Worm (Caenorhabditis elegans) whole organism, L3 larva: ENCODE results near the gene nspe-5.

Experiments used
- R02D3.7 ChIP-seq: fragments of 150-350 bp; optimal IDR thresholded peaks from 2 replicates; lab custom pipeline; 2014; ENCODE audit warnings: missing biosample characterization, missing genetic modification characterization
- ZK546.5 ChIP-seq: sonication (generic microtip); optimal IDR thresholded peaks from 2 replicates; lab custom pipeline; 2017; ENCODE audit warnings: missing biosample characterization, missing genetic modification characterization
- aly-2 ChIP-seq: fragments of 150-350 bp; optimal IDR thresholded peaks from 2 replicates; lab custom pipeline; 2014; ENCODE audit warnings: missing biosample characterization, missing genetic modification characterization
- ama-1 ChIP-seq: fragments of 150-350 bp; optimal IDR thresholded peaks from 2 replicates; lab custom pipeline; 2018
- ceh-16 ChIP-seq: sonication (generic microtip); optimal IDR thresholded peaks from 2 replicates; lab custom pipeline; 2017; ENCODE audit warnings: missing biosample characterization, missing genetic modification characterization
- ceh-28 ChIP-seq: fragments of 150-350 bp; optimal IDR thresholded peaks from 2 replicates; lab custom pipeline; 2014; ENCODE audit warnings: missing biosample characterization, missing genetic modification reagents, missing genetic modification characterization
- ceh-82 ChIP-seq: fragments of 150-350 bp; optimal IDR thresholded peaks from 2 replicates; lab custom pipeline; 2014; ENCODE audit warnings: missing biosample characterization, missing genetic modification characterization
- ceh-9 ChIP-seq: sonication (generic microtip); optimal IDR thresholded peaks from 2 replicates; lab custom pipeline; 2018; ENCODE audit warnings: missing biosample characterization, missing genetic modification characterization
- daf-12 ChIP-seq: fragments of 150-350 bp; optimal IDR thresholded peaks from 2 replicates; lab custom pipeline; 2014; ENCODE audit warnings: missing biosample characterization, missing genetic modification reagents, missing genetic modification characterization
- egl-27 ChIP-seq: sonication (generic microtip); optimal IDR thresholded peaks from 4 replicates; lab custom pipeline; 2017; ENCODE audit warnings: missing biosample characterization, missing genetic modification reagents, missing genetic modification characterization
- elt-1 ChIP-seq: fragments of 150-350 bp; optimal IDR thresholded peaks from 2 replicates; lab custom pipeline; 2014; ENCODE audit warnings: missing biosample characterization, missing genetic modification characterization
- elt-2 ChIP-seq: sonication (generic microtip); optimal IDR thresholded peaks from 2 replicates; lab custom pipeline; 2016; ENCODE audit warnings: missing genetic modification reagents, mild to moderate bottlenecking, missing genetic modification characterization, missing compliant biosample characterization
- elt-3 ChIP-seq, 3 experiments: fragments of 150-350 bp in 1 of 3; sonication (generic microtip) in 2 of 3; optimal IDR thresholded peaks; 2 replicates in 2 of 3; 4 replicates in 1 of 3; lab custom pipeline; 2014 to 2017; ENCODE audit warnings: missing biosample characterization in 3 of 3, missing genetic modification characterization in 3 of 3
- eor-1 ChIP-seq, 2 experiments: fragments of 150-350 bp; optimal IDR thresholded peaks; 2 replicates each; lab custom pipeline; 2014 to 2018; ENCODE audit warnings: missing biosample characterization in 2 of 2, missing genetic modification characterization in 2 of 2
- fkh-10 ChIP-seq: sonication (generic microtip); optimal IDR thresholded peaks from 2 replicates; lab custom pipeline; 2017; ENCODE audit warnings: missing biosample characterization, missing genetic modification reagents, missing genetic modification characterization
- fkh-2 ChIP-seq: fragments of 150-350 bp; optimal IDR thresholded peaks from 2 replicates; lab custom pipeline; 2014; ENCODE audit warnings: missing biosample characterization, missing genetic modification reagents, missing genetic modification characterization
- fos-1 ChIP-seq: fragments of 150-350 bp; optimal IDR thresholded peaks from 2 replicates; lab custom pipeline; 2014; ENCODE audit warnings: missing biosample characterization, missing genetic modification characterization
- jun-1 ChIP-seq: fragments of 150-350 bp; optimal IDR thresholded peaks from 2 replicates; lab custom pipeline; 2014; ENCODE audit warnings: missing biosample characterization, missing genetic modification reagents, missing genetic modification characterization
- lin-15B ChIP-seq: fragments of 150-350 bp; optimal IDR thresholded peaks from 2 replicates; lab custom pipeline; 2014; ENCODE audit warnings: missing biosample characterization, missing genetic modification characterization
- lin-39 ChIP-seq: fragments of 150-350 bp; optimal IDR thresholded peaks from 2 replicates; lab custom pipeline; 2018; ENCODE audit warnings: missing biosample characterization, missing genetic modification reagents, missing genetic modification characterization
- lsy-12 ChIP-seq: sonication (generic microtip); optimal IDR thresholded peaks from 2 replicates; lab custom pipeline; 2016; ENCODE audit warnings: mild to moderate bottlenecking, missing genetic modification characterization, missing compliant biosample characterization
- nfya-1 ChIP-seq: sonication (generic microtip); optimal IDR thresholded peaks from 2 replicates; lab custom pipeline; 2017; ENCODE audit warnings: missing genetic modification characterization, mild to moderate bottlenecking, missing compliant biosample characterization, antibody characterized with exemption, moderate library complexity; ENCODE audit not compliant: insufficient read depth
- nhr-11 ChIP-seq: fragments of 150-350 bp; optimal IDR thresholded peaks from 2 replicates; lab custom pipeline; 2014; ENCODE audit warnings: missing biosample characterization, missing genetic modification characterization
- nhr-237 ChIP-seq: fragments of 150-350 bp; optimal IDR thresholded peaks from 2 replicates; lab custom pipeline; 2014; ENCODE audit warnings: missing biosample characterization, missing genetic modification characterization
- nhr-25 ChIP-seq: sonication (generic microtip); optimal IDR thresholded peaks from 2 replicates; lab custom pipeline; 2017; ENCODE audit warnings: missing biosample characterization, missing genetic modification characterization
- nhr-28 ChIP-seq: fragments of 150-350 bp; optimal IDR thresholded peaks from 2 replicates; lab custom pipeline; 2014; ENCODE audit warnings: missing biosample characterization, missing genetic modification characterization
- nhr-43 ChIP-seq: sonication (generic microtip); optimal IDR thresholded peaks from 2 replicates; lab custom pipeline; 2016; ENCODE audit warnings: mild to moderate bottlenecking, missing genetic modification characterization, missing compliant biosample characterization; ENCODE audit not compliant: poor library complexity, severe bottlenecking
- nhr-67 ChIP-seq: fragments of 150-350 bp; optimal IDR thresholded peaks from 2 replicates; lab custom pipeline; 2014; ENCODE audit warnings: missing biosample characterization, missing genetic modification characterization
- nhr-76 ChIP-seq: fragments of 150-350 bp; sonication (generic microtip); optimal IDR thresholded peaks from 5 replicates; lab custom pipeline; 2014; ENCODE audit warnings: missing biosample characterization, missing genetic modification characterization
- nhr-77 ChIP-seq: fragments of 150-350 bp; optimal IDR thresholded peaks from 2 replicates; lab custom pipeline; 2014; ENCODE audit warnings: missing biosample characterization, missing genetic modification characterization
- pha-4 ChIP-seq: fragments of 150-350 bp; optimal IDR thresholded peaks from 2 replicates; lab custom pipeline; 2014; ENCODE audit warnings: missing biosample characterization, missing genetic modification reagents, missing genetic modification characterization
- pqm-1 ChIP-seq: fragments of 150-350 bp; optimal IDR thresholded peaks from 2 replicates; lab custom pipeline; 2017; ENCODE audit warnings: missing biosample characterization, missing genetic modification characterization, inconsistent platforms
- sea-2 ChIP-seq: fragments of 150-350 bp; sonication (generic microtip); optimal IDR thresholded peaks from 4 replicates; lab custom pipeline; 2014; ENCODE audit warnings: missing biosample characterization, missing genetic modification reagents, missing genetic modification characterization
- snpc-4 ChIP-seq: fragments of 150-350 bp; optimal IDR thresholded peaks from 2 replicates; lab custom pipeline; 2014; ENCODE audit warnings: missing biosample characterization, missing genetic modification characterization
- unc-39 ChIP-seq: sonication (generic microtip); optimal IDR thresholded peaks from 4 replicates; lab custom pipeline; 2017; ENCODE audit warnings: missing biosample characterization, missing genetic modification characterization
- unc-62 ChIP-seq: fragments of 150-350 bp; sonication (generic microtip); optimal IDR thresholded peaks from 4 replicates; lab custom pipeline; 2014; ENCODE audit warnings: missing biosample characterization, missing genetic modification reagents, missing genetic modification characterization
- zag-1 ChIP-seq: fragments of 150-350 bp; optimal IDR thresholded peaks from 2 replicates; lab custom pipeline; 2014; ENCODE audit warnings: missing biosample characterization, missing genetic modification characterization

Gene nspe-5

ce11 chrII:12640370-12640769 is 11.7 kb downstream of the nspe-5 start, which contains the start of gene nhr-235:
TSS of gene nhr-235 (plus strand) at chrII:12640670.
- no peak for TF ChIP-seq pha-4
- no peak for TF ChIP-seq nhr-43 (tag; lab: Kevin White, UChicago)
- no peak for TF ChIP-seq elt-2
- TF ChIP-seq lin-15B, result no peak
- TF ChIP-seq egl-27, result no peak
- no peak for TF ChIP-seq ceh-82
- TF ChIP-seq ama-1 (lab: Kevin White, UChicago), result no peak
- TF ChIP-seq fos-1 (tag; lab: Kevin White, UChicago), result no peak
- TF ChIP-seq lin-39 (tag; lab: Kevin White, UChicago), result no peak
- no peak for TF ChIP-seq pqm-1 (tag; lab: Kevin White, UChicago)
- TF ChIP-seq nhr-76 (tag; lab: Kevin White, UChicago), result no peak
- TF ChIP-seq nhr-77, result no peak
- TF ChIP-seq elt-3 (tag; optimal IDR thresholded peaks at IDR 0.05; lab: Kevin White, UChicago), result no peak
- TF ChIP-seq nhr-28, result no peak
- TF ChIP-seq aly-2 (tag; lab: Kevin White, UChicago), result no peak
- TF ChIP-seq, all 47 proteins: peak for 0

- TF ChIP-seq egl-27, result no peak
- TF ChIP-seq unc-39 (tag; lab: Kevin White, UChicago), result no peak
- TF ChIP-seq elt-2, result no peak
- TF ChIP-seq elt-3 (tag; optimal IDR thresholded peaks at IDR 0.05; lab: Kevin White, UChicago), result no peak
- no peak for TF ChIP-seq fkh-2 (tag; lab: Kevin White, UChicago)
- no peak for TF ChIP-seq ceh-16 (tag; lab: Kevin White, UChicago)
- TF ChIP-seq R02D3.7, result no peak
- TF ChIP-seq snpc-4, result no peak
- no peak for TF ChIP-seq nhr-76 (tag; lab: Kevin White, UChicago)
- TF ChIP-seq nhr-11 (tag; lab: Kevin White, UChicago), result no peak
- TF ChIP-seq sea-2 (GFP tag; lab: Kevin White, UChicago), result no peak
- no peak for TF ChIP-seq ama-1 (lab: Kevin White, UChicago)
- TF ChIP-seq aly-2 (tag; lab: Kevin White, UChicago), result no peak
- TF ChIP-seq nfya-1, result no peak
- no peak for TF ChIP-seq nhr-67 (tag; lab: Kevin White, UChicago)
- TF ChIP-seq unc-62 (GFP tag; lab: Kevin White, UChicago), result no peak
- TF ChIP-seq nhr-237 (tag; lab: Kevin White, UChicago), result no peak
- no peak for TF ChIP-seq zag-1 (tag; lab: Kevin White, UChicago)
- TF ChIP-seq nhr-77, result no peak
- TF ChIP-seq lin-15B, result no peak
These were observed 25.8 kb downstream of the nspe-5 start, which contains the start of gene rgs-4 for ce11 chrII:12654447-12654846. TSS of gene rgs-4 (plus strand) at chrII:12654747.

- TF ChIP-seq ZK546.5 (tag; lab: Kevin White, UChicago) (no peak), unc-39 (tag; lab: Kevin White, UChicago) (no peak), ceh-82 (no peak), snpc-4 (no peak), nhr-67 (tag; lab: Kevin White, UChicago) (no peak), nhr-11 (tag; lab: Kevin White, UChicago) (no peak), lsy-12 (tag; lab: Kevin White, UChicago) (no peak), elt-2 (no peak), nhr-25 (tag; lab: Kevin White, UChicago) (no peak), nhr-43 (tag; lab: Kevin White, UChicago) (no peak), lin-15B (no peak), ceh-28 (tag; lab: Kevin White, UChicago) (no peak), nfya-1 (no peak), jun-1 (tag; lab: Kevin White, UChicago) (no peak), nhr-76 (tag; lab: Kevin White, UChicago) (no peak), fkh-2 (tag; lab: Kevin White, UChicago) (no peak), aly-2 (tag; lab: Kevin White, UChicago) (no peak), nhr-28 (no peak), ceh-16 (tag; lab: Kevin White, UChicago) (no peak), pha-4 (no peak)
These were observed 27.1 kb downstream of the nspe-5 start for ce11 chrII:12655816-12656215.

ce11 chrII:12657620-12658019 is 29.0 kb downstream of the nspe-5 start:
- TF ChIP-seq fkh-2 (tag; lab: Kevin White, UChicago) (no peak), elt-3 (tag; optimal IDR thresholded peaks at IDR 0.05; lab: Kevin White, UChicago) (no peak), daf-12 (tag; lab: Kevin White, UChicago) (no peak), elt-1 (tag; lab: Kevin White, UChicago) (no peak), eor-1 (tag; optimal IDR thresholded peaks at IDR 0.05; lab: Kevin White, UChicago) (no peak), elt-2 (no peak), jun-1 (tag; lab: Kevin White, UChicago) (no peak), nhr-237 (tag; lab: Kevin White, UChicago) (no peak), unc-62 (GFP tag; lab: Kevin White, UChicago) (no peak), nfya-1 (no peak), nhr-67 (tag; lab: Kevin White, UChicago) (no peak), unc-39 (tag; lab: Kevin White, UChicago) (no peak), nhr-11 (tag; lab: Kevin White, UChicago) (no peak), sea-2 (GFP tag; lab: Kevin White, UChicago) (no peak), nhr-77 (no peak), fkh-10 (GFP tag; lab: Kevin White, UChicago) (no peak), nhr-28 (no peak), ceh-9 (tag; lab: Kevin White, UChicago) (no peak)
